Worm (Caenorhabditis elegans) whole organism, L2 larva: ENCODE results near the gene nhr-15.

Source experiments
- C34F6.9 ChIP-seq: fragments of 150-350 bp; optimal IDR thresholded peaks from 2 replicates; lab custom pipeline; 2014; ENCODE audit warnings: missing biosample characterization, missing genetic modification characterization
- F13H6.1 ChIP-seq: sonication (generic microtip); optimal IDR thresholded peaks from 2 replicates; lab custom pipeline; 2016; ENCODE audit warnings: missing genetic modification characterization, missing compliant biosample characterization
- R02D3.7 ChIP-seq: fragments of 150-350 bp; optimal IDR thresholded peaks from 2 replicates; lab custom pipeline; 2014; ENCODE audit warnings: missing biosample characterization, missing genetic modification characterization
- Y55F3AM.14 ChIP-seq: fragments of 200-800 bp; sonication (Bioruptor generic); optimal IDR thresholded peaks from 2 replicates; lab custom pipeline; 2018; ENCODE audit warnings: mild to moderate bottlenecking, missing genetic modification characterization, missing compliant biosample characterization
- ZK546.5 ChIP-seq: sonication (generic microtip); optimal IDR thresholded peaks from 2 replicates; lab custom pipeline; 2017; ENCODE audit warnings: missing biosample characterization, missing genetic modification characterization
- aly-2 ChIP-seq: fragments of 150-350 bp; optimal IDR thresholded peaks from 2 replicates; lab custom pipeline; 2014; ENCODE audit warnings: missing biosample characterization, missing genetic modification characterization
- ama-1 ChIP-seq: fragments of 150-350 bp; optimal IDR thresholded peaks from 2 replicates; lab custom pipeline; 2018; ENCODE audit warnings: inconsistent platforms
- blmp-1 ChIP-seq: sonication (generic microtip); optimal IDR thresholded peaks from 2 replicates; lab custom pipeline; 2017; ENCODE audit warnings: missing genetic modification characterization, mild to moderate bottlenecking, missing compliant biosample characterization, antibody characterized with exemption, moderate library complexity; ENCODE audit not compliant: insufficient read depth
- ceh-16 ChIP-seq: fragments of 150-350 bp; optimal IDR thresholded peaks from 2 replicates; lab custom pipeline; 2014; ENCODE audit warnings: missing biosample characterization, missing genetic modification characterization
- crh-2 ChIP-seq: sonication (generic microtip); optimal IDR thresholded peaks from 2 replicates; lab custom pipeline; 2017; ENCODE audit warnings: missing biosample characterization, missing genetic modification characterization
- dmd-4 ChIP-seq: sonication (generic microtip); optimal IDR thresholded peaks from 2 replicates; lab custom pipeline; 2017; ENCODE audit warnings: missing biosample characterization, missing genetic modification characterization
- egl-27 ChIP-seq: sonication (generic microtip); optimal IDR thresholded peaks from 3 replicates; lab custom pipeline; 2017; ENCODE audit warnings: missing biosample characterization, missing genetic modification reagents, missing genetic modification characterization
- elt-1 ChIP-seq: fragments of 150-350 bp; optimal IDR thresholded peaks from 2 replicates; lab custom pipeline; 2014; ENCODE audit warnings: missing biosample characterization, missing genetic modification characterization
- elt-3 ChIP-seq: sonication (generic microtip); optimal IDR thresholded peaks from 2 replicates; lab custom pipeline; 2017; ENCODE audit warnings: missing biosample characterization, missing genetic modification characterization
- fos-1 ChIP-seq: fragments of 150-350 bp; optimal IDR thresholded peaks from 2 replicates; lab custom pipeline; 2014; ENCODE audit warnings: missing biosample characterization, missing genetic modification characterization
- gmeb-1 ChIP-seq: fragments of 150-350 bp; optimal IDR thresholded peaks from 2 replicates; lab custom pipeline; 2014; ENCODE audit warnings: missing biosample characterization, missing genetic modification characterization
- lin-13 ChIP-seq: fragments of 150-350 bp; optimal IDR thresholded peaks from 2 replicates; lab custom pipeline; 2014; ENCODE audit warnings: missing biosample characterization, missing genetic modification reagents, missing genetic modification characterization
- lin-39 ChIP-seq: fragments of 150-350 bp; optimal IDR thresholded peaks from 2 replicates; lab custom pipeline; 2014; ENCODE audit warnings: missing biosample characterization, missing genetic modification reagents, missing genetic modification characterization
- lsy-2 ChIP-seq, 2 experiments: fragments of 150-350 bp in 1 of 2; sonication (generic microtip) in 1 of 2; optimal IDR thresholded peaks; 2 replicates each; lab custom pipeline; 2014 to 2017; ENCODE audit warnings: missing biosample characterization in 2 of 2, missing genetic modification characterization in 2 of 2
- mab-5 ChIP-seq: fragments of 150-350 bp; optimal IDR thresholded peaks from 2 replicates; lab custom pipeline; 2014; ENCODE audit warnings: missing biosample characterization, missing genetic modification characterization
- mbf-1 ChIP-seq: sonication (generic microtip); optimal IDR thresholded peaks from 2 replicates; lab custom pipeline; 2017; ENCODE audit warnings: missing biosample characterization, missing genetic modification characterization
- mdl-1 ChIP-seq, 2 experiments: fragments of 150-350 bp in 1 of 2; sonication (generic microtip) in 1 of 2; optimal IDR thresholded peaks; 2 replicates each; lab custom pipeline; 2017; ENCODE audit warnings: missing biosample characterization in 2 of 2, missing genetic modification characterization in 2 of 2
- nhr-10 ChIP-seq: sonication (generic microtip); optimal IDR thresholded peaks from 2 replicates; lab custom pipeline; 2017; ENCODE audit warnings: missing biosample characterization, missing genetic modification characterization
- nhr-11 ChIP-seq: fragments of 150-350 bp; optimal IDR thresholded peaks from 2 replicates; lab custom pipeline; 2014; ENCODE audit warnings: missing biosample characterization, missing genetic modification characterization
- nhr-129 ChIP-seq: fragments of 150-350 bp; optimal IDR thresholded peaks from 2 replicates; lab custom pipeline; 2014; ENCODE audit warnings: missing biosample characterization, missing genetic modification characterization
- nhr-21 ChIP-seq: fragments of 150-350 bp; optimal IDR thresholded peaks from 2 replicates; lab custom pipeline; 2014; ENCODE audit warnings: missing biosample characterization, missing genetic modification characterization
- nhr-237 ChIP-seq: fragments of 150-350 bp; optimal IDR thresholded peaks from 2 replicates; lab custom pipeline; 2014; ENCODE audit warnings: missing biosample characterization, missing genetic modification characterization
- nhr-25 ChIP-seq: fragments of 150-350 bp; sonication (generic microtip); optimal IDR thresholded peaks from 3 replicates; lab custom pipeline; 2014; ENCODE audit warnings: missing biosample characterization, missing genetic modification characterization
- nhr-77 ChIP-seq: fragments of 150-350 bp; optimal IDR thresholded peaks from 2 replicates; lab custom pipeline; 2014; ENCODE audit warnings: missing biosample characterization, missing genetic modification characterization
- peb-1 ChIP-seq: fragments of 150-350 bp; optimal IDR thresholded peaks from 2 replicates; lab custom pipeline; 2014; ENCODE audit warnings: missing biosample characterization, missing genetic modification characterization
- sem-4 ChIP-seq: fragments of 150-350 bp; optimal IDR thresholded peaks from 2 replicates; lab custom pipeline; 2014; ENCODE audit warnings: missing biosample characterization, missing genetic modification reagents, missing genetic modification characterization
- sma-3 ChIP-seq: sonication (generic microtip); optimal IDR thresholded peaks from 2 replicates; lab custom pipeline; 2016; ENCODE audit warnings: missing genetic modification reagents, missing genetic modification characterization, missing compliant biosample characterization
- sma-9 ChIP-seq, 2 experiments: fragments of 150-350 bp in 1 of 2; sonication (generic microtip) in 1 of 2; optimal IDR thresholded peaks; 2 replicates each; lab custom pipeline; 2014 to 2016; ENCODE audit warnings: missing genetic modification characterization in 2 of 2, mild to moderate bottlenecking in 1 of 2, missing biosample characterization in 1 of 2, missing compliant biosample characterization in 1 of 2, missing genetic modification reagents in 1 of 2, moderate library complexity in 1 of 2
- snpc-4 ChIP-seq: fragments of 150-350 bp; optimal IDR thresholded peaks from 2 replicates; lab custom pipeline; 2014; ENCODE audit warnings: missing biosample characterization, missing genetic modification characterization
- unc-55 ChIP-seq: fragments of 150-350 bp; sonication (generic microtip); optimal IDR thresholded peaks from 3 replicates; lab custom pipeline; 2014; ENCODE audit warnings: missing biosample characterization, missing genetic modification reagents, missing genetic modification characterization
- unc-62 ChIP-seq: fragments of 150-350 bp; optimal IDR thresholded peaks from 2 replicates; lab custom pipeline; 2014; ENCODE audit warnings: missing biosample characterization, missing genetic modification reagents, missing genetic modification characterization
- zag-1 ChIP-seq: fragments of 150-350 bp; optimal IDR thresholded peaks from 2 replicates; lab custom pipeline; 2014; ENCODE audit warnings: missing biosample characterization, missing genetic modification characterization
- ztf-1 ChIP-seq: fragments of 200-800 bp; sonication (Bioruptor generic); conservative IDR thresholded peaks from 2 replicates; pipeline ENCODE4 v1.3.6; 2022; ENCODE audit warnings: missing genetic modification characterization, missing compliant biosample characterization
- ztf-11 ChIP-seq: sonication (generic microtip); optimal IDR thresholded peaks from 2 replicates; lab custom pipeline; 2017; ENCODE audit warnings: missing biosample characterization, missing genetic modification characterization
- ztf-4 ChIP-seq: fragments of 150-350 bp; optimal IDR thresholded peaks from 2 replicates; lab custom pipeline; 2014; ENCODE audit warnings: missing biosample characterization, missing genetic modification characterization

nhr-15 gene

ce11 chrV:347561-348345 is 35.2 kb downstream of the nhr-15 start:
- TF ChIP-seq ztf-1 (no peak), mdl-1 (tag; optimal IDR thresholded peaks at IDR 0.05; lab: Kevin White, UChicago) (no peak), lin-13 (GFP tag; lab: Kevin White, UChicago) (no peak), ZK546.5 (no peak), sma-9 (GFP tag; optimal IDR thresholded peaks at IDR 0.05; lab: Kevin White, UChicago) (no peak), sma-9 (tag; optimal IDR thresholded peaks at IDR 0.05; lab: Kevin White, UChicago) (no peak), snpc-4 (tag; lab: Kevin White, UChicago) (no peak), nhr-237 (tag; lab: Kevin White, UChicago) (no peak)

ce11 chrV:349054-349453 is 36.5 kb downstream of the nhr-15 start, which contains the start of gene atg-9:
Gene atg-9 (plus strand): TSS chrV:349385.
- TF ChIP-seq mab-5, result peak; percentile 6
- TF ChIP-seq fos-1 (tag; lab: Kevin White, UChicago), result peak; percentile 67
- no peak for TF ChIP-seq snpc-4 (tag; lab: Kevin White, UChicago)
- TF ChIP-seq ZK546.5, result no peak
- TF ChIP-seq crh-2 (tag; lab: Kevin White, UChicago), result peak; percentile 79
- no peak for TF ChIP-seq zag-1 (tag; lab: Kevin White, UChicago)
- TF ChIP-seq mbf-1 (tag; lab: Kevin White, UChicago), result no peak
- peak; percentile 80 for TF ChIP-seq C34F6.9 (tag; lab: Kevin White, UChicago)
- peak; percentile 20 to 73 for TF ChIP-seq lsy-2 (tag; optimal IDR thresholded peaks at IDR 0.05; lab: Kevin White, UChicago)
- TF ChIP-seq nhr-25 (tag; lab: Kevin White, UChicago), result peak; percentile 84
- peak; percentile 48 for TF ChIP-seq sma-9 (GFP tag; optimal IDR thresholded peaks at IDR 0.05; lab: Kevin White, UChicago)
- TF ChIP-seq sma-9 (tag; optimal IDR thresholded peaks at IDR 0.05; lab: Kevin White, UChicago), result no peak
- no peak for TF ChIP-seq unc-62 (GFP tag; lab: Kevin White, UChicago)
- peak; percentile 53 for TF ChIP-seq lin-13 (GFP tag; lab: Kevin White, UChicago)
- TF ChIP-seq F13H6.1 (tag; lab: Kevin White, UChicago), result peak; percentile 50
- TF ChIP-seq R02D3.7 (tag; lab: Kevin White, UChicago), result no peak
- TF ChIP-seq nhr-11 (tag; lab: Kevin White, UChicago), result no peak
- TF ChIP-seq elt-1 (tag; lab: Kevin White, UChicago), result no peak
- TF ChIP-seq nhr-21 (tag; lab: Kevin White, UChicago), result peak; percentile 23
- peak; percentile 75 for TF ChIP-seq gmeb-1 (tag; lab: Kevin White, UChicago)
- no peak for TF ChIP-seq ztf-11 (tag; lab: Kevin White, UChicago)
- TF ChIP-seq Y55F3AM.14 (GFP tag; lab: Kevin White, UChicago), result peak; percentile 40
- peak; percentile 58 for TF ChIP-seq sma-3
- TF ChIP-seq dmd-4 (tag; lab: Kevin White, UChicago), result no peak
- TF ChIP-seq nhr-77 (tag; lab: Kevin White, UChicago), result no peak
- TF ChIP-seq unc-55, result peak; percentile 40
- peak; percentile 23 for TF ChIP-seq blmp-1 (tag; lab: Kevin White, UChicago)
- TF ChIP-seq aly-2 (tag; lab: Kevin White, UChicago), result no peak
- no peak for TF ChIP-seq ztf-1
- TF ChIP-seq ztf-4 (tag; lab: Kevin White, UChicago), result peak; percentile 47
- TF ChIP-seq nhr-129 (tag; lab: Kevin White, UChicago), result peak; percentile 71
- peak; percentile 55 for TF ChIP-seq sem-4 (tag; lab: Kevin White, UChicago)
- peak; percentile 57 for TF ChIP-seq ceh-16 (tag; lab: Kevin White, UChicago)
- TF ChIP-seq egl-27 (tag; lab: Kevin White, UChicago), result no peak
- TF ChIP-seq mdl-1 (tag; optimal IDR thresholded peaks at IDR 0.05; lab: Kevin White, UChicago), result peak; percentile 59 to 89
- peak; percentile 58 for TF ChIP-seq ama-1

DNA sequence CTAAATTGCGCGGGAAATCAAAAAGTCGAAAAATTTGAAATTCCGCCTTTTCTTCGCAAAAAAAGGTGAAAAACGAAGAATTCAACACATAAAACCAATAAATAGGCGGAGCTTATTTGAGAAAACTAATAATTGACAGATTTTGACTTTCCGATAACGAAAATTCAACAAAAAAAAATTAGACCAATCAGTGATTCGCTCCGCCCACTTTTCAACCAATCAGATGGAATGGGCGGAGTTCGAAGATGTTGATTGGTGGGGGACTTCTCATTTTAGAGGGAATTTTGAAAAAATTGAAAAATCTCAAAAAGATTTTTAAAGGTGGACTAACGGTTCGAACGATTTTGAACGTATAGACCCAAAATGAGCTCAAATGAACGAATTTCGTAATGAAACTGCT is 38.3 kb downstream of the nhr-15 start:
- TF ChIP-seq peb-1, result no peak
- TF ChIP-seq sma-3, result no peak
- TF ChIP-seq lsy-2 (tag; optimal IDR thresholded peaks at IDR 0.05; lab: Kevin White, UChicago), result no peak
- TF ChIP-seq nhr-25 (tag; lab: Kevin White, UChicago), result no peak
- no peak for TF ChIP-seq mbf-1 (tag; lab: Kevin White, UChicago)
- TF ChIP-seq nhr-10, result no peak
- no peak for TF ChIP-seq lin-39 (tag; lab: Kevin White, UChicago)
- no peak for TF ChIP-seq dmd-4 (tag; lab: Kevin White, UChicago)
- TF ChIP-seq nhr-237 (tag; lab: Kevin White, UChicago), result no peak
- TF ChIP-seq ztf-4 (tag; lab: Kevin White, UChicago), result no peak
- no peak for TF ChIP-seq lin-13 (GFP tag; lab: Kevin White, UChicago)
- TF ChIP-seq elt-3 (tag; lab: Kevin White, UChicago), result no peak
- no peak for TF ChIP-seq mab-5
- TF ChIP-seq, all 48 proteins: peak for 0
